Fruit fly (Drosophila melanogaster) whole organism, embryonic: ENCODE results near the gene CG12519.

Experiments used
- CG11093 ChIP-seq: fragments of 200-800 bp; sonication (Bioruptor generic); IDR thresholded peaks from 3 replicates; pipeline ENCODE4 v1.3.6; 2022; ENCODE audit warnings: missing biosample characterization, missing genetic modification characterization
- CG13424 ChIP-seq: fragments of 200-800 bp; sonication (Bioruptor generic); optimal IDR thresholded peaks from 2 replicates; lab custom pipeline; 2019; ENCODE audit warnings: missing biosample characterization, mild to moderate bottlenecking, missing genetic modification characterization, moderate library complexity
- Dek ChIP-seq: fragments of 200-800 bp; sonication (Bioruptor generic); optimal IDR thresholded peaks from 3 replicates; lab custom pipeline; 2019; ENCODE audit warnings: missing biosample characterization, mild to moderate bottlenecking, missing genetic modification characterization, moderate library complexity

DNA sequence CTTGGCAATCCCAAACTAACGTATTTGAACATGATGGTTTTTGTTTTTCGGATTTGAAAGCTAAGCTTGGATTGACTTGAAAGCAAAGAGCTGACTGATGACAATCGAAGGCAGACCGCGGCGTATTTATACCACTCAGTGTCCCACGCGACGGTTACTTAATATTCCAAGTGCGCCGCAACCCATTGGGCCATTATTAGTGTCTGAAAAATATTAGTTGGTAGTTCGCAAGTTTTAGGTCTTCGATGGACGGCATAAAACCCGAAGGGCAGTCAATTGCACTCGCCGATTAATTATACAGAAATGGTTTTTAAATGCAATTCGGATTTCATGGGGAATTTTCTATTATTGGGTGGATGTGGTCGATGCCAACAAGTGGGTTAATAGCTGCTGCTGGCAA, 7.6 kb upstream of the CG12519 start, which contains the start of gene CG14095:
- TF ChIP-seq Dek (tag; lab: Kevin White, UChicago) (no peak), CG11093 (GFP tag; lab: Robert Waterston, UW) (no peak), CG13424 (tag; lab: Kevin White, UChicago) (no peak)
